Worm (Caenorhabditis elegans): ENCODE data around the gene chil-26.
"Not testable (repeated sequence)": the region's sequence is repeated elsewhere in the genome, so short reads cannot be mapped to it uniquely, and the experiment has no call there.

chil-26 gene

DNA sequence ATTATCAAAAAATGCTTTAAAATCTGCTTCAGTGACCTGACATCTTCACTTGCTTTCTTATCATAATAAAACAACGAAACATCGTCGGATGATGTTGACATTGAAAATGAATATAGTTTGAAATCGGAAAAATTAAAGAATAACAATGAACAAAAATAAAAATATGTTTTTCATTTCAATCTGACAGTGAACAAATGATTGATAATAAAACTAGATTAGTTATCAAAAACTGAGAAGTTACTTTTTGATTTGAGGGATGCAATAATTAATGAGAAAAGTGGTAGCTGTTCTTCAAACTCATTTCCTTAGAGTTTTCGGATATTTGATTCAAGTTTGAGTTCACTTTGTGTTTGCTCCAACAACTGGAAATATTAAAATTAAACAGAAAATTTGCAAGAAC, 31.3 kb upstream of the chil-26 start, which contains the start of gene chil-15:
TSS of gene chil-15 (minus strand) at position 101 of the 400 bp plus-strand sequence.
- no peak for TF ChIP-seq ZK185.1 (tag; optimal IDR thresholded peaks at IDR 0.05; ENCODE audit: poor library complexity, severe bottlenecking)
- TF ChIP-seq F37B4.10 (GFP tag; IDR thresholded peaks at IDR 0.05) = no peak
- TF ChIP-seq madf-3 (GFP tag; IDR thresholded peaks at IDR 0.05) = no peak

DNA sequence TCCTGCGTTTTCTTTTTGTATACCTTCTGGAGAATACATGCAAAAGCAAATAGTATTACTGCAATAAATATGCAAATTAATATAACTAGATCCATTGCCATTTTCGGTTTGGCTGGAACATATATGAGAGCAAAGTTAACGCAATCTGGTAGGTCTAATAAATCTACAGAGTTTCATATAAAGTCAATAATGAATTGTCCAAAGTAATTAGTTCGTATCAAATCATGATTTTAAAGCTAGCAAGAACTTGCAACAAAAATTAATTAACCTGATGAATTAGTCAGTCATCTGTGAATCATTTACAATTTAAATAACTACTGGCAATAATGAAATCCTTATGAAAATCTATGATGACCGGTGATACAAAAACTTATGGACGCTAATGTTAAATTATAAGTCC, 29.5 kb upstream of the chil-26 start, which contains the start of gene R09D1.13:
TSS of gene R09D1.13 (minus strand) at position 101 of the 400 bp plus-strand sequence.
- no peak for TF ChIP-seq egrh-3 (GFP tag; IDR thresholded peaks at IDR 0.05)
- TF ChIP-seq egl-44 (GFP tag; IDR thresholded peaks at IDR 0.05) = no peak
- no peak for TF ChIP-seq aptf-2 (GFP tag; conservative IDR thresholded peaks at IDR 0.05)
- TF ChIP-seq nhr-27 (tag; optimal IDR thresholded peaks at IDR 0.05) = no peak

DNA sequence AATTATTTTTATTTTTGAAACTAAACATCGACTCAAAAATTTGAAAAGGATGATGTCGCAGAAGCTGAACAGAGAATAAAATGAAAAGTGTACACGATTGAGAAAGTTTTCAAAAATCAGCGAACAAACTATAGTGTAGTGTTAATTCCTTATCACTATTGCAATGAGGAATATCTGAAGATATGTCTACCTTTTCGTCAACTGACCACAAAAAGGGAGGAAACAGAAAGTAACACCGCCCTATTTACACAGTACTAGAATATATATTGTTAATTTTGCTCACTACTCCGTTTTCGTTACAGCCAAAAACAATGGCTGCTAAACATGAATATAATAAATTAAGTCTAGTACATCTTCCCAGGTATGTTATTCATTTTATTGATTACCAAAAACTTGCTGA, 26.9 kb upstream of the chil-26 start, which contains the start of gene chil-18:
TSS of gene chil-18 (plus strand) at position 301 of the 400 bp plus-strand sequence.
- no peak for TF ChIP-seq B0336.3 (GFP tag; IDR thresholded peaks at IDR 0.05)
- no peak for TF ChIP-seq bed-1 (GFP tag; IDR thresholded peaks at IDR 0.05)
- TF ChIP-seq K12H6.12 (tag; optimal IDR thresholded peaks at IDR 0.05) = no peak
- no peak for TF ChIP-seq mes-4 (tag; optimal IDR thresholded peaks at IDR 0.05)
- no peak for TF ChIP-seq cebp-2 (GFP tag; IDR thresholded peaks at IDR 0.05)
- no peak for TF ChIP-seq sptf-2 (GFP tag; optimal IDR thresholded peaks at IDR 0.05)

DNA sequence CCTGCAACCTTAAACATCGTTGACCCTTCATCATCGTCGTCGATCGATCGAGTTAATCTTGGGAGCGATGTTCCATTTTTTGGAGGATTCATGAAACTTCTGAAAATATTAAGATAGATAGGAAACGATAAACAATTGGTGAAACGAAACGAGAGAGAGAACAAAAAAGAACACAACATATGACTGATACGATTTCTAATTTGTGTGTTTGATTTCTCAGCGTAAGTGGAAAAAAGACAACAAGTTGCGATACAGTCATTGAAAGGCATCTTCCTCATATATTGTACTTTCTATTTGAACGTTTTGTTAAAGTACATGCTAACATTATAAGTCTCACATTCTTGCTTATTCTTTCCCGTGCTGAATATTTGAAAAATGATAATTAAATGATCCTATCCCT, 22.7 kb upstream of the chil-26 start, which contains the start of gene R09D1.12:
TSS of gene R09D1.12 (minus strand) at position 101 of the 400 bp plus-strand sequence.
- not testable (repeated sequence) for TF ChIP-seq F57A8.1 (GFP tag; optimal IDR thresholded peaks at IDR 0.05); F39B2.1 (GFP tag; IDR thresholded peaks at IDR 0.05); Y67H2A.10 (GFP tag; conservative IDR thresholded peaks at IDR 0.05)

DNA sequence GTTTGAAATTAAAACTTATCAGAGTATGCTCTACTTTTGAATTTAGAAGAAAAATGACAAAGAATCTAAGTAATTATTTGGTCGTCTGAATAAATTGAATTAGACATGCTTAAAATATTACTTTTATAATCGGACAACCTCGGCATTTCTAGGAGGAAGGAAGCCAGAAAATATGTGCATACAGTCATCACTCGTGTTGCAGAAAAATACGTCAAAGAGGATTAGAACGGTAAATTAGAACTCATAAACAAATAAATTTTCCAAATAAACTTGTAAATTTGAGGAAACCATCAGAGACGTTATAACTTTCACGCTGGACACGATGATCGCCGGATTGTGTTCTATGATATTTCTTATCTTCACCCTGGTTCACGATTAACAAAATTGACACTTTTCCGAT, 20.6 kb upstream of the chil-26 start, which contains the start of gene chil-19:
TSS of gene chil-19 (minus strand) at position 101 of the 400 bp plus-strand sequence.
- no peak for TF ChIP-seq fkh-3 (tag; optimal IDR thresholded peaks at IDR 0.05)
- TF ChIP-seq mel-28 (tag; optimal IDR thresholded peaks at IDR 0.05; ENCODE audit: borderline replicate concordance) = no peak
- no peak for TF ChIP-seq B0019.2 (GFP tag; conservative IDR thresholded peaks at IDR 0.05)

DNA sequence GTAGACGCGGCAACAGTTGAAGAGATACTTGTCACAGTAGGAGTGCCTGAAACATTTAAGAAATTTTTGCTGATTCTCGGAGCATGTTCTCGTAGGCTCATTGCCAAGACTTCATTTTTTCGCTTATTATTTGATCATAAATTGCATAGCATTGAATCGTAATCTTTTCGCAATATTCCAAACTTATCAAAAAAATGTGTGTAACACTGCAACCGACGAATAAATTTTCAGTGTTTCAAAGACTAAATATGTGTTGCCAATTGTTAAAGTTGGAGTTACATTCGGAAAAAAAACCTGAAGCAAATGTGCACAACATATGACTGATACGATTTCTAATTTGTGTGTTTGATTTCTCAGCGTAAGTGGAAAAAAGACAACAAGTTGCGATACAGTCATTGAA, 15.4 kb upstream of the chil-26 start, which contains the start of gene R09D1.14:
TSS of gene R09D1.14 (minus strand) at position 101 of the 400 bp plus-strand sequence.
- TF ChIP-seq B0019.2 (GFP tag; conservative IDR thresholded peaks at IDR 0.05); ztf-22 (GFP tag; optimal IDR thresholded peaks at IDR 0.05); efl-1 (GFP tag; optimal IDR thresholded peaks at IDR 0.05): not testable (repeated sequence)

DNA sequence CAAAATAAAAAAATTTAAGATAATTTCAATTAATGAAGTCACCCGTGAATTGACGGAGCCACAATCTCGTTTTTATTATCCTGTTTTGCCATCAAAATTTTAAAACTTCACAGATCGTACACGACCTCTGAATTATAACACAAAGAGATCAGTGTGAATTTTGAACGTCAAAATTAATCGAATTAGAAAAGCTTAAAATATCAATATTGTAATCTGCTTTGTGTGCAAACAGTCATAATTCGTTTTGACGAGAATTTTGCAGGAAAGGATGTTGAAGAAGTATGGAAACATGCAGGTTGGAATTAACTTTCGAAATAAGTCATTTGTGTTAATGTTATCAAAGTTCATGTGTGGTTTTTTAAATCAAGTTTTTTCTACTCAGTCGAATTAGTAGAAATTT, 13.0 kb upstream of the chil-26 start, which contains the start of gene chil-21:
TSS of gene chil-21 (minus strand) at position 101 of the 400 bp plus-strand sequence.
- TF ChIP-seq cebp-2 (GFP tag; IDR thresholded peaks at IDR 0.05); atf-7 (tag; optimal IDR thresholded peaks at IDR 0.05); C17E4.6 (GFP tag; IDR thresholded peaks at IDR 0.05): not testable (repeated sequence)

DNA sequence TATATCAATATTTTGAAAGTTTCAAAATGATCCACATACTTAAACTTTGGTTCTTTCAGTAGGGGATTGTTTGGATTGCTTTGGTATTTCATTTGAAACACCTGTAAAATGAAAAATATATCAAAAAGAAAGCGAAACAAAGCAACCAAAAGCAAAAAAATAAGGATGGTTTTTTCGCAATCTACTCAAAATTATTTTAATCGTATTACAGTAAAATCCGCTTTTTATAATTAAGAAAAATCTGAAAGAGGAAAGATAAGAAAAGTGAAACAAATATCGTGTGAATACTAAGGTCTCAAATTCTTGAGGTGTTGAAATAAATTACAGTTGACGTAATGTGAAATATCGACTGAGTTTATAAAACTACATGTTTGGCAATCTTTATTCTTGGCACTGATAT, 8.8 kb upstream of the chil-26 start, which contains the start of gene chil-22:
TSS of gene chil-22 (minus strand) at position 101 of the 400 bp plus-strand sequence.
- TF ChIP-seq nhr-80 (tag; optimal IDR thresholded peaks at IDR 0.05) (no peak), Y53G8AR.9 (GFP tag; conservative IDR thresholded peaks at IDR 0.05) (no peak), pbrm-1 (GFP tag; IDR thresholded peaks at IDR 0.05) (no peak), rcor-1 (GFP tag; IDR thresholded peaks at IDR 0.05) (no peak), tbp1 (GFP tag; optimal IDR thresholded peaks at IDR 0.05) (no peak), ztf-25 (GFP tag; IDR thresholded peaks at IDR 0.05) (no peak), ztf-3 (GFP tag; optimal IDR thresholded peaks at IDR 0.05) (no peak), fkh-3 (tag; optimal IDR thresholded peaks at IDR 0.05) (no peak), mcd-1 (GFP tag; IDR thresholded peaks at IDR 0.05) (no peak), cebp-1 (GFP tag; IDR thresholded peaks at IDR 0.05) (no peak), cebp-1 (tag; optimal IDR thresholded peaks at IDR 0.05) (no peak), gei-17 (GFP tag; optimal IDR thresholded peaks at IDR 0.05) (no peak), ceh-91 (GFP tag; IDR thresholded peaks at IDR 0.05) (no peak), F22D6.2 (tag; optimal IDR thresholded peaks at IDR 0.05) (no peak), lsy-27 (tag; optimal IDR thresholded peaks at IDR 0.05; ENCODE audit: borderline replicate concordance, insufficient read depth) (no peak)
